Worm (Caenorhabditis elegans) whole organism, early embryonic: ENCODE measurements around the gene marb-1.

Source experiments
- B0310.2 ChIP-seq: sonication (generic microtip); optimal IDR thresholded peaks from 2 replicates; lab custom pipeline; 2016; ENCODE audit warnings: mild to moderate bottlenecking, missing genetic modification characterization, missing compliant biosample characterization
- F13C5.2 ChIP-seq: sonication (generic microtip); optimal IDR thresholded peaks from 2 replicates; lab custom pipeline; 2017; ENCODE audit warnings: mild to moderate bottlenecking, missing genetic modification characterization, inconsistent platforms, missing compliant biosample characterization
- aly-1 ChIP-seq: sonication (generic microtip); optimal IDR thresholded peaks from 2 replicates; lab custom pipeline; 2016; ENCODE audit warnings: missing genetic modification characterization, missing compliant biosample characterization
- ama-1 ChIP-seq: fragments of 150-350 bp; optimal IDR thresholded peaks from 2 replicates; lab custom pipeline; 2014
- ceh-13 ChIP-seq: fragments of 200-800 bp; sonication (Bioruptor generic); optimal IDR thresholded peaks from 2 replicates; lab custom pipeline; 2018; ENCODE audit warnings: mild to moderate bottlenecking, missing genetic modification characterization, missing compliant biosample characterization
- ceh-36 ChIP-seq: sonication (generic microtip); optimal IDR thresholded peaks from 2 replicates; lab custom pipeline; 2016; ENCODE audit warnings: missing genetic modification characterization, inconsistent platforms, missing compliant biosample characterization
- ets-7 ChIP-seq: sonication (generic microtip); optimal IDR thresholded peaks from 2 replicates; lab custom pipeline; 2016; ENCODE audit warnings: missing genotype, missing genetic modification characterization, missing compliant biosample characterization
- flt-1 ChIP-seq: fragments of 200-800 bp; sonication (Bioruptor generic); IDR thresholded peaks from 2 replicates; pipeline ENCODE4 v1.3.6; 2022; ENCODE audit warnings: missing genetic modification characterization, missing compliant biosample characterization
- hmbx-1 ChIP-seq: sonication (generic microtip); optimal IDR thresholded peaks from 2 replicates; lab custom pipeline; 2016; ENCODE audit warnings: mild to moderate bottlenecking, missing genetic modification characterization, missing compliant biosample characterization
- hmg-4 ChIP-seq: fragments of 200-800 bp; sonication (Bioruptor generic); optimal IDR thresholded peaks from 2 replicates; lab custom pipeline; 2018; ENCODE audit warnings: mild to moderate bottlenecking, missing genetic modification characterization, missing compliant biosample characterization
- hnd-1 ChIP-seq: sonication (generic microtip); optimal IDR thresholded peaks from 2 replicates; lab custom pipeline; 2016; ENCODE audit warnings: missing genetic modification characterization, missing compliant biosample characterization
- pes-1 ChIP-seq: fragments of 200-800 bp; sonication (Bioruptor generic); IDR thresholded peaks from 2 replicates; pipeline ENCODE4 v1.3.6; 2022; ENCODE audit warnings: missing genetic modification reagents, missing genetic modification characterization, missing compliant biosample characterization
- scrt-1 ChIP-seq: fragments of 200-800 bp; sonication (Bioruptor generic); IDR thresholded peaks from 2 replicates; pipeline ENCODE4 v1.3.6; 2022; ENCODE audit warnings: missing genetic modification characterization, missing compliant biosample characterization
- sea-1 ChIP-seq: fragments of 200-800 bp; sonication (Bioruptor generic); conservative IDR thresholded peaks from 2 replicates; pipeline ENCODE4 v1.3.6; 2022; ENCODE audit warnings: missing genetic modification characterization, missing compliant biosample characterization
- tbx-11 ChIP-seq: fragments of 200-800 bp; sonication (Bioruptor generic); IDR thresholded peaks from 2 replicates; pipeline ENCODE4 v1.3.6; 2022; ENCODE audit warnings: missing genetic modification characterization, missing compliant biosample characterization
- tbx-37 ChIP-seq: fragments of 200-800 bp; sonication (Bioruptor generic); conservative IDR thresholded peaks from 2 replicates; pipeline ENCODE4 v1.3.6; 2022; ENCODE audit warnings: missing genetic modification reagents, missing genetic modification characterization, missing compliant biosample characterization
- tra-4 ChIP-seq: sonication (generic microtip); optimal IDR thresholded peaks from 2 replicates; lab custom pipeline; 2017; ENCODE audit warnings: missing genetic modification characterization, missing compliant biosample characterization

The marb-1 gene

DNA sequence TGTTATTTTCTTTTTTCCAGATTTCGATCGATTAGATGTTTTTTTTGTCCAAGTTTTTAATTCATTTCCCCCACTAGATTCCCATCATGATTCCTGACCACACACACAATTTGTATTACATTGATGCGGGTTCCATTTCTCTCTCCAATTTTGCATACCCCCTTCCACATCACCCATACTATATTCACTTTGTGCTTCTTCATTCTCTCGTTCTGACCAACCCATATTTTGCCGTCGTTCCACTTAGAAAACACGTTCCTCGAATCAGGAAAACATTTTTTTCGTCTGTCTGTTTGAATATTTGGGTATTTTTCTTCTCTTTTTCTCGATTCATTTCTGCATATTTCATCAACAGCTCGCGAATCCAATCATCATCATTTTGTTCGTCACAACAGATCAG is 1.4 kb downstream of the marb-1 start:
- no peak for TF ChIP-seq flt-1 (GFP tag; lab: Robert Waterston, UW)
- TF ChIP-seq tbx-37 (GFP tag; lab: Robert Waterston, UW) = no peak
- TF ChIP-seq ama-1 (lab: Kevin White, UChicago) = no peak
- no peak for TF ChIP-seq hmbx-1 (tag; lab: Kevin White, UChicago)
- no peak for TF ChIP-seq tbx-11 (GFP tag; lab: Robert Waterston, UW)
- TF ChIP-seq sea-1 = no peak
- no peak for TF ChIP-seq ceh-13
- TF ChIP-seq pes-1 = no peak

DNA sequence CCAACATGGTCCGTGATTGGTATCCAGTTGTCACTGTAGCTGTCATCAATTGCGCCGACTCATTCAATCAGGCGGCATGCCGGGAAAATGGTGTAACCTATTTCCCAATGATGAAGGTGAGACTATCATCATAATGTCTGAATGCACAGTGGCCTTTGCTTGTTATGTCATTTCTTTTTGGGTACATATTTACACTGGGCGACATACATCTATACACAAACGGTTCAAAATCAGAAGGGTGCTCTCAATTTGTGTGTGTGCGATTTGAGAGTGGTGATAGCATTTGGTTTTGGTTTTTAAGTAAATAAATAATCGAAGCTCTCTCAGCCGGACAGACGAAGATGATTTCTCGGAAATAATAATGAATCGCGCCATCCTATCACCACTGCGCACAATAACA is 4.8 kb downstream of the marb-1 start:
- TF ChIP-seq tbx-11 (GFP tag; lab: Robert Waterston, UW) = no peak
- no peak for TF ChIP-seq B0310.2 (tag; lab: Kevin White, UChicago)
- TF ChIP-seq ama-1 (lab: Kevin White, UChicago) = no peak
- no peak for TF ChIP-seq tra-4 (tag; lab: Kevin White, UChicago)
- no peak for TF ChIP-seq hnd-1
- no peak for TF ChIP-seq sea-1
- no peak for TF ChIP-seq hmbx-1 (tag; lab: Kevin White, UChicago)
- no peak for TF ChIP-seq flt-1 (GFP tag; lab: Robert Waterston, UW)
- TF ChIP-seq F13C5.2 (tag; lab: Kevin White, UChicago) = no peak
- no peak for TF ChIP-seq ceh-13
- TF ChIP-seq hmg-4 (GFP tag; lab: Kevin White, UChicago) = no peak
- TF ChIP-seq pes-1 = no peak
- TF ChIP-seq scrt-1 (GFP tag; lab: Robert Waterston, UW) = no peak
- no peak for TF ChIP-seq tbx-37 (GFP tag; lab: Robert Waterston, UW)
- TF ChIP-seq ceh-36 = no peak

DNA sequence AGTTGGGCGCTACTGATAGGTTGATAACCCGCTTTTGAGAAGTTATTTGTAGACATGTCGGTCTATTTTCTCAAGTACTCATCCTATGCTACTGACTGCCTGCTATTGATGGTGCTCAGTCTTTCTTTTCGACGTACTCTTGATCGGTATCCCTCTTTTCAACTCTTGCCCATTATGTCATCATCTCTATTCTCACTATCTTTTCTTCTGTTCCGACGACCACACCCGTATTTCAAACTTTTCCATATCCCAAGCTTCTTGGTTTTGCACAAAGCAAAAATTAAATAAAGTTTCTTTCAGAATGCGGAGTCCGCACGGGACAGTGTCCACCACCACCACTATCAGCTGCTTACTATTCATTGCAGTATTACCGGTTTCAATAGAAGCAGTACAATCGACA is 5.9 kb downstream of the marb-1 start, which contains the start of gene F35G2.1:
TSS of gene F35G2.1 (plus strand) at position 301 of the 400 bp plus-strand sequence.
- TF ChIP-seq hmg-4 (GFP tag; lab: Kevin White, UChicago) = no peak
- no peak for TF ChIP-seq flt-1 (GFP tag; lab: Robert Waterston, UW)
- TF ChIP-seq tbx-37 (GFP tag; lab: Robert Waterston, UW) = no peak
- no peak for TF ChIP-seq tbx-11 (GFP tag; lab: Robert Waterston, UW)
- no peak for TF ChIP-seq ama-1 (lab: Kevin White, UChicago)
- TF ChIP-seq ets-7 (tag; lab: Kevin White, UChicago) = no peak
- no peak for TF ChIP-seq ceh-13
- TF ChIP-seq aly-1 (tag; lab: Kevin White, UChicago) = no peak
- no peak for TF ChIP-seq sea-1
- no peak for TF ChIP-seq F13C5.2 (tag; lab: Kevin White, UChicago)
- TF ChIP-seq scrt-1 (GFP tag; lab: Robert Waterston, UW) = no peak
- no peak for TF ChIP-seq pes-1
- no peak for TF ChIP-seq B0310.2 (tag; lab: Kevin White, UChicago)
- TF ChIP-seq ceh-36 = no peak
- no peak for TF ChIP-seq tra-4 (tag; lab: Kevin White, UChicago)
- TF ChIP-seq hnd-1 = no peak
- no peak for TF ChIP-seq hmbx-1 (tag; lab: Kevin White, UChicago)

DNA sequence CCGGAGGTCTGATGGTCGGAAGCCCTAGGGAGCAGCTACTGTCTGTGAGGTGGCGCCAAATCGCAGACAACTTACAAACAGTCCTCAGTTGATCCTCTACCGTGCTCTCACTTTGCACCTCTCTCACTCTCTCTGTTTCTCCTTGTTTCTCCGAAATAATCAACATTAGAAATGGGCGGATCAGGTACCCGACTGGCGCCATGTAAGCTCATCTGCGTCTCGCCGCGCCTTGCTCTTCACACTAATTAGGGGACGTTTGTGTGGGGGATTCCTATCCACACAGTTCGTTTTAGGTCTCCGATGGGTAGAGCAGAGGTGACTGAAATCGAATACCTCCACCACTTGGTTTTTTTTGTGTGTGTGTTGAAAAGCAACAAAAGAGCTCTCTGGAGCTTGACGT is 6.8 kb downstream of the marb-1 start:
- TF ChIP-seq ama-1 (lab: Kevin White, UChicago) = no peak
- no peak for TF ChIP-seq F13C5.2 (tag; lab: Kevin White, UChicago)
- no peak for TF ChIP-seq tbx-11 (GFP tag; lab: Robert Waterston, UW)
- no peak for TF ChIP-seq hmg-4 (GFP tag; lab: Kevin White, UChicago)
- no peak for TF ChIP-seq B0310.2 (tag; lab: Kevin White, UChicago)

DNA sequence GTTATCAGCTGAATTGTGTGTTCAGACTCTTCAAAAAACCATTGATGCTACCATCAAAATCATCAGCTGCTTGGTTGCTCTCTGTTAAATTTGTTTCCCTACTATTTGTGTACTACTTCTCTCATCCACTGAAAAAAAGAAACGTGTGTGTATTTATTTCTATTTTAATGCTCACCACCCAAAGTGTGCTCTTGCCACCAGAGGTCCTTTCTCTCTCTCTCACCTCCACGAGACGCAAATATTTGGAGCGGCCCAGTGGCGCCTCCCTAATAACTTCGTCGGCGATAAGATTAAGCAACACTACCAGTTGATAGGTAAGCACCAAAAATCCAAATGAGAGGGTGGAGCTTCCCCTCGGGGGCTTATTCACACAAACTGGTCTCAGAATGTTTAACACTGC is 8.0 kb downstream of the marb-1 start:
- no peak for TF ChIP-seq ceh-13
- TF ChIP-seq ceh-36 = no peak
- no peak for TF ChIP-seq hnd-1
- no peak for TF ChIP-seq ets-7 (tag; lab: Kevin White, UChicago)
- no peak for TF ChIP-seq hmg-4 (GFP tag; lab: Kevin White, UChicago)
- no peak for TF ChIP-seq ama-1 (lab: Kevin White, UChicago)
- TF ChIP-seq sea-1 = no peak
- no peak for TF ChIP-seq B0310.2 (tag; lab: Kevin White, UChicago)
- TF ChIP-seq flt-1 (GFP tag; lab: Robert Waterston, UW) = no peak
- no peak for TF ChIP-seq scrt-1 (GFP tag; lab: Robert Waterston, UW)
- TF ChIP-seq tra-4 (tag; lab: Kevin White, UChicago) = no peak
- no peak for TF ChIP-seq hmbx-1 (tag; lab: Kevin White, UChicago)
- TF ChIP-seq tbx-11 (GFP tag; lab: Robert Waterston, UW) = no peak
- no peak for TF ChIP-seq tbx-37 (GFP tag; lab: Robert Waterston, UW)
- TF ChIP-seq pes-1 = no peak
- no peak for TF ChIP-seq F13C5.2 (tag; lab: Kevin White, UChicago)
- TF ChIP-seq aly-1 (tag; lab: Kevin White, UChicago) = no peak

DNA sequence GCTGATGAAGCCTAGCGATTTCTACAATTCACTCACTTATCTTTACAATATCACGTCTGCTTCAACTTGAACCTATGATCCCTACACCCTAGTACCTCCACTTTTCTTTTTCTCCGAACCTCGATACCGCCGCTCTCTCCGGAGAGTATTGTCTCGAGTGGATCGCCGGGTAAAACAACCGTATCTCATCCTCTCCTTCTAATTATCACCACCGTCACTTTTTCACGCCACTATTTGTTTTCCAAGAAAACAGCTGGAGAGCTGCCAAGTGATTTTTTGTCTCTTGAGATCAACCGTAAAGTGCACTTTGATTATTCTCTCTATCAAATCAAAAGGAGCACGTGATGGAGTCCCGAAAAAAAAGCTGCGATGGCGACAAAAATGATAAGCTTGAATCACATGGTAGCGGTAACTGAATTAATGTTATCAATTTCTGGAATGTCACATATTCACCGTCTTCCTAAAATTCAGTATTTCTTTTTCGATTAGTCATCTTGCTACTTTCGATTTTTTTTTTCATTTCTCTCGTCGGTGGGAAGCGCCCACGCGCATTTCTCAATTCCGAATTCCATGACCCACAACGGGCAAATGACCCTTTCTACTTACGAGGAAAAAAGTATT is 9.2 kb downstream of the marb-1 start:
- no peak for TF ChIP-seq sea-1
- TF ChIP-seq flt-1 (GFP tag; lab: Robert Waterston, UW) = no peak
- no peak for TF ChIP-seq hmbx-1 (tag; lab: Kevin White, UChicago)
- no peak for TF ChIP-seq ama-1 (lab: Kevin White, UChicago)
- no peak for TF ChIP-seq ceh-36
- no peak for TF ChIP-seq ceh-13
- no peak for TF ChIP-seq F13C5.2 (tag; lab: Kevin White, UChicago)

DNA sequence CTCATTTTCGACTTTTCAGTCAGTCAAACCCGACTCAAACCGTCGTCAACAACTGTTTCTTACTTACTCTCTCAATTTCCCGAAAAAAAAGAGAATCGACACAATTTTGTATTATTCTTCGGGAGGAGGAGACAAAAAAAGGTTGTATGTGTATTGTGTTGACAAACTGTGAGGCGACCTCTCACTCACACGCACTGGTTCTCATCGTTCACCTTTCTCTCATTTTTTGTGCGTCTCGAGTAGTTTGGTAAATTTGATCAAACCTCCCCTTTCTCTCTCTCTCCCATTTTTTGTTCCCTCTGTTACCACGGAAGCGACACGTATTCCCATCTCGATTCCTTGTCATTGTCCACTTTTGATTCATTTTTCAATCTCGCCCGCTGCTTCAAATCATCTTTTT is 10.0 kb downstream of the marb-1 start:
- TF ChIP-seq sea-1 = no peak
- TF ChIP-seq ceh-36 = no peak
- no peak for TF ChIP-seq B0310.2 (tag; lab: Kevin White, UChicago)
- no peak for TF ChIP-seq ceh-13
- no peak for TF ChIP-seq tbx-11 (GFP tag; lab: Robert Waterston, UW)
- TF ChIP-seq F13C5.2 (tag; lab: Kevin White, UChicago) = no peak
- TF ChIP-seq flt-1 (GFP tag; lab: Robert Waterston, UW) = no peak
- TF ChIP-seq hmbx-1 (tag; lab: Kevin White, UChicago) = no peak
- TF ChIP-seq tra-4 (tag; lab: Kevin White, UChicago) = no peak
- no peak for TF ChIP-seq hmg-4 (GFP tag; lab: Kevin White, UChicago)
